Fruit fly (Drosophila melanogaster) whole organism, adult: ENCODE data around the gene Eaf6.

Source experiments
- CG12768 ChIP-seq: fragments of 200-800 bp; sonication (Bioruptor generic); optimal IDR thresholded peaks from 2 replicates; lab custom pipeline; 2017; ENCODE audit warnings: missing biosample characterization, missing genetic modification characterization, mild to moderate bottlenecking, moderate library complexity, missing genetic modification reagents
- CG14711 ChIP-seq: fragments of 200-800 bp; sonication (Bioruptor generic); optimal IDR thresholded peaks from 2 replicates; lab custom pipeline; 2018; ENCODE audit warnings: missing biosample characterization, mild to moderate bottlenecking, missing genetic modification characterization, moderate library complexity
- CG1620 ChIP-seq: fragments of 200-800 bp; sonication (Bioruptor generic); optimal IDR thresholded peaks from 2 replicates; lab custom pipeline; 2016; ENCODE audit warnings: missing biosample characterization, missing genetic modification characterization
- CG7045 ChIP-seq: fragments of 200-800 bp; sonication (Bioruptor generic); optimal IDR thresholded peaks from 2 replicates; lab custom pipeline; 2017; ENCODE audit warnings: missing biosample characterization, mild to moderate bottlenecking, missing genetic modification characterization
- Clk ChIP-seq: fragments of 200-800 bp; sonication (Bioruptor generic); optimal IDR thresholded peaks from 2 replicates; lab custom pipeline; 2017; ENCODE audit warnings: missing biosample characterization, missing genetic modification characterization
- Hr96 ChIP-seq: fragments of 200-800 bp; sonication (Bioruptor generic); optimal IDR thresholded peaks from 2 replicates; lab custom pipeline; 2016; ENCODE audit warnings: missing biosample characterization, missing genetic modification characterization
- Mnt ChIP-seq: fragments of 200-800 bp; sonication (Bioruptor generic); optimal IDR thresholded peaks from 2 replicates; lab custom pipeline; 2016; ENCODE audit warnings: missing biosample characterization, mild to moderate bottlenecking, missing genetic modification characterization
- cnc ChIP-seq, 2 experiments: fragments of >200 bp; optimal IDR thresholded peaks; 2 replicates each; lab custom pipeline; 2017
- kay ChIP-seq: fragments of 200-800 bp; sonication (Bioruptor generic); peaks from one replicate; lab custom pipeline; 2016; ENCODE audit warnings: missing biosample characterization, missing genetic modification characterization, borderline replicate concordance
- ovo ChIP-seq: fragments of 200-800 bp; sonication (Bioruptor generic); optimal IDR thresholded peaks from 2 replicates; lab custom pipeline; 2016; ENCODE audit warnings: missing biosample characterization, missing genetic modification characterization

dm6 chr3L:5655751-5656276 is 47.7 kb upstream of the Eaf6 start:
- TF ChIP-seq ovo (GFP tag; lab: Kevin White, UChicago) (no peak), kay (GFP tag; lab: Kevin White, UChicago) (no peak), cnc (optimal IDR thresholded peaks at IDR 0.05; lab: Kevin White, UChicago) (no peak), Clk (GFP tag; lab: Kevin White, UChicago) (no peak), CG1620 (GFP tag; lab: Kevin White, UChicago) (no peak), CG7045 (GFP tag; lab: Kevin White, UChicago) (no peak), CG12768 (GFP tag; lab: Kevin White, UChicago) (no peak), Mnt (GFP tag; lab: Kevin White, UChicago) (no peak), Hr96 (GFP tag; lab: Kevin White, UChicago) (no peak), CG14711 (no peak)
